Fruit fly (Drosophila melanogaster) whole organism, embryonic: Measurements from ENCODE around the gene CG7546.
A peak's percentile ranks its signal among the peaks of the same experiment; 100 is the strongest.

ENCODE experiments used
- Awh ChIP-seq: fragments of 200-800 bp; sonication (Bioruptor generic); IDR thresholded peaks from 2 replicates; pipeline ENCODE4, ENCODE4 v1.3.6; 2022; ENCODE audit warnings: missing biosample characterization, missing genetic modification characterization
- Blimp-1 ChIP-seq: fragments of 200-800 bp; sonication (Bioruptor generic); optimal IDR thresholded peaks from 3 replicates; lab custom pipeline; 2018; ENCODE audit warnings: missing biosample characterization, missing genetic modification characterization, mild to moderate bottlenecking, moderate library complexity, missing genetic modification reagents
- CG12155 ChIP-seq: fragments of 200-800 bp; sonication (Bioruptor generic); optimal IDR thresholded peaks from 3 replicates; lab custom pipeline; 2016; ENCODE audit warnings: missing biosample characterization, missing genetic modification characterization
- CG12744 ChIP-seq: fragments of 200-800 bp; sonication (Bioruptor generic); optimal IDR thresholded peaks from 2 replicates; lab custom pipeline; 2016; ENCODE audit warnings: missing biosample characterization, missing genetic modification characterization
- CG14014 ChIP-seq: fragments of 200-800 bp; sonication (Bioruptor generic); IDR thresholded peaks from 2 replicates; pipeline ENCODE4 v1.3.6; 2022; ENCODE audit warnings: missing biosample characterization, missing genetic modification characterization
- CG15479 ChIP-seq: fragments of 200-800 bp; sonication (Bioruptor generic); optimal IDR thresholded peaks from 3 replicates; lab custom pipeline; 2019; ENCODE audit warnings: missing biosample characterization, mild to moderate bottlenecking, missing genetic modification characterization, moderate library complexity
- CG15601 ChIP-seq: fragments of 200-800 bp; sonication (Bioruptor generic); optimal IDR thresholded peaks from 3 replicates; lab custom pipeline; 2019; ENCODE audit warnings: missing biosample characterization, mild to moderate bottlenecking, missing genetic modification characterization, moderate library complexity
- CG1647 ChIP-seq: fragments of 200-800 bp; sonication (Bioruptor generic); optimal IDR thresholded peaks from 3 replicates; lab custom pipeline; 2016; ENCODE audit warnings: missing biosample characterization, missing genetic modification characterization
- CG17361 ChIP-seq: fragments of 200-800 bp; sonication (Bioruptor generic); IDR thresholded peaks from 3 replicates; pipeline ENCODE4 v1.3.6; 2022; ENCODE audit warnings: missing biosample characterization, missing genetic modification characterization
- CG4328 ChIP-seq: fragments of 200-800 bp; sonication (Bioruptor generic); optimal IDR thresholded peaks from 3 replicates; lab custom pipeline; 2017; ENCODE audit warnings: missing biosample characterization, missing genetic modification reagents, missing genetic modification characterization
- CG6254 ChIP-seq: fragments of 200-800 bp; sonication (Bioruptor generic); optimal IDR thresholded peaks from 3 replicates; lab custom pipeline; 2017; ENCODE audit warnings: mild to moderate bottlenecking, missing biosample characterization, missing genetic modification reagents, missing genetic modification characterization
- CG7839 ChIP-seq: fragments of 200-800 bp; sonication (Bioruptor generic); optimal IDR thresholded peaks from 3 replicates; lab custom pipeline; 2018; ENCODE audit warnings: missing biosample characterization, mild to moderate bottlenecking, missing genetic modification characterization, moderate library complexity
- CTCF ChIP-seq: fragments of 200-800 bp; sonication (Bioruptor generic); optimal IDR thresholded peaks from 2 replicates; lab custom pipeline; 2017; ENCODE audit warnings: missing biosample characterization, mild to moderate bottlenecking, missing genetic modification characterization, moderate library complexity
- D19B ChIP-seq: fragments of 200-800 bp; sonication (Bioruptor generic); optimal IDR thresholded peaks from 2 replicates; lab custom pipeline; 2017; ENCODE audit warnings: missing biosample characterization, mild to moderate bottlenecking, missing genetic modification characterization
- E2f2 ChIP-seq: fragments of 200-800 bp; sonication (Bioruptor generic); IDR thresholded peaks from 2 replicates; pipeline ENCODE4 v1.3.6; 2022; ENCODE audit warnings: missing biosample characterization, missing genetic modification characterization
- Hr3 ChIP-seq: fragments of 200-800 bp; sonication (Bioruptor generic); optimal IDR thresholded peaks from 3 replicates; lab custom pipeline; 2016; ENCODE audit warnings: missing biosample characterization, missing genetic modification characterization
- Optix ChIP-seq: fragments of 200-800 bp; sonication (Bioruptor generic); IDR thresholded peaks from 3 replicates; pipeline ENCODE4 v1.3.6; 2022; ENCODE audit warnings: missing biosample characterization, missing genetic modification characterization
- Pdp1 ChIP-seq, 2 experiments: fragments of 200-800 bp; sonication (Bioruptor generic); optimal IDR thresholded peaks; 3 replicates each; lab custom pipeline; 2016; ENCODE audit warnings: missing biosample characterization in 2 of 2, missing genetic modification characterization in 2 of 2, mild to moderate bottlenecking in 1 of 2, moderate library complexity in 1 of 2
- btn ChIP-seq: fragments of 200-800 bp; sonication (Bioruptor generic); optimal IDR thresholded peaks from 2 replicates; lab custom pipeline; 2016; ENCODE audit warnings: missing biosample characterization, missing genetic modification characterization
- chm ChIP-seq: fragments of 200-800 bp; sonication (Bioruptor generic); IDR thresholded peaks from 2 replicates; pipeline ENCODE4 v1.3.6; 2022; ENCODE audit warnings: missing biosample characterization, missing genetic modification characterization
- dm ChIP-seq: fragments of 200-800 bp; sonication (Bioruptor generic); optimal IDR thresholded peaks from 3 replicates; lab custom pipeline; 2016; ENCODE audit warnings: missing biosample characterization, missing genetic modification characterization
- hth ChIP-seq: fragments of >200 bp; optimal IDR thresholded peaks from 2 replicates; lab custom pipeline; 2017; ENCODE audit warnings: inconsistent platforms
- kah ChIP-seq: fragments of 200-800 bp; sonication (Bioruptor generic); optimal IDR thresholded peaks from 2 replicates; lab custom pipeline; 2018; ENCODE audit warnings: missing biosample characterization, mild to moderate bottlenecking, missing genetic modification characterization
- oc ChIP-seq: fragments of 200-800 bp; sonication (Bioruptor generic); optimal IDR thresholded peaks from 2 replicates; lab custom pipeline; 2018; ENCODE audit warnings: missing biosample characterization, mild to moderate bottlenecking, missing genetic modification characterization, moderate library complexity
- sens ChIP-seq: fragments of 200-800 bp; sonication (Bioruptor generic); peaks from one replicate; lab custom pipeline; 2016; ENCODE audit warnings: missing biosample characterization, missing genetic modification characterization
- stwl ChIP-seq: fragments of 200-800 bp; sonication (Bioruptor generic); optimal IDR thresholded peaks from 3 replicates; lab custom pipeline; 2018; ENCODE audit warnings: missing biosample characterization, mild to moderate bottlenecking, missing genetic modification characterization, moderate library complexity

Gene CG7546

DNA sequence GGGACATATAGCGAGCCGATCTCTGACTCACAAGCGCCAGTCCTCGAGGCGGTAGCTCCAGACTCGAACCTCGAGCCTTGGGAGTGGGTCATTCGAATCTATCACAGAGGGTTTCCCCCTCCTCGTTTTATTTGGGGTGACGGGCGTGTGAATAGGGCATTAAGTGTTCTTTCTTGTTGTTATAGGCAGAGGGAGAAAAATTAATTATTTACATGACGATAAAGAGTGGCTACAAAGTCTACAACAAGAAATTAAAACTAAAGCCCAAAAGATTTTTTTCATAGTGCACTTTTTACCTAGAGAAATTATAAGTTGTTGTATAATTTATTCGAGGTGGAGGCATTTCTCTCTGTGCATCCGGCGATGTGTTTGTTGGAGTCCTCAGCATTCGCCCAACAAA lies 41.7 kb downstream of the CG7546 start:
- TF ChIP-seq sens (GFP tag; lab: Kevin White, UChicago) (peak; percentile 67), kah (GFP tag; lab: Kevin White, UChicago) (no peak)

dm6 chr3L:7553062-7553461 lies 42.3 kb downstream of the CG7546 start:
- TF ChIP-seq CG17361 (GFP tag; lab: Robert Waterston, UW) (no peak), hth (no peak), Blimp-1 (peak; percentile 53), stwl (tag; lab: Kevin White, UChicago) (no peak), CG15479 (GFP tag; lab: Kevin White, UChicago) (no peak), dm (GFP tag; lab: Kevin White, UChicago) (no peak), Pdp1 (GFP tag; optimal IDR thresholded peaks at IDR 0.05; lab: Kevin White, UChicago) (peak in 1 of 2 experiments; percentile 23), chm (GFP tag; lab: Robert Waterston, UW) (no peak), CG14014 (GFP tag; lab: Robert Waterston, UW) (no peak), CG15601 (no peak), CG6254 (no peak), Awh (GFP tag; lab: Robert Waterston, UW) (no peak), oc (tag; lab: Kevin White, UChicago) (peak; percentile 76)

- TF ChIP-seq CG7839 (tag; lab: Kevin White, UChicago) = no peak
- TF ChIP-seq E2f2 (GFP tag; lab: Robert Waterston, UW) = no peak
- TF ChIP-seq stwl (tag; lab: Kevin White, UChicago) = no peak
- TF ChIP-seq btn (GFP tag; lab: Kevin White, UChicago) = no peak
- no peak for TF ChIP-seq Optix
- TF ChIP-seq, all 482 proteins: peak for 0
These were observed 49.2 kb downstream of the CG7546 start, which contains the start of gene CG14837 for dm6 chr3L:7559937-7560336. Gene CG14837, minus strand, starts transcription at chr3L:7560037.

DNA sequence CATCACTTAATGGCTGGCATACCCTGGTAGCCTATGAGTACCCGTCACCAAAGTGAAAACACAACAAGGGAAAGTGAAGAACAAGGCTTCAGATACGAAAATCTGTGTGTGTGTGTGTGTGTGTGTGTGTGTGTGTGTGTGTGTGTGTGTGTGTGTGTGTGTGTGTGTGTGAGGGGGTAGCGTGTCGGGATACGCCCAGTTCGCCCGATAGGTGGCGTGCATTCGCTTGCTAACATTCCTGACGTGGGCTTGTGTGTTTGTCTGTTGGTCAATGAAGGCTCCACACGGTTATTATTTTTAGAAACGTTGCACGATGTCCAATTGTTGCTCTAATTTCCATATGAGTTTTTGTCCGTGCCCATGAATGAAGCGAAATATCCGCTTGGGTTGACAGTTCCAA lies 49.8 kb downstream of the CG7546 start:
- TF ChIP-seq CTCF (GFP tag; lab: Kevin White, UChicago) = peak; percentile 74
- no peak for TF ChIP-seq CG12744
- TF ChIP-seq CG12155 (GFP tag; lab: Kevin White, UChicago) = no peak
- no peak for TF ChIP-seq D19B (GFP tag; lab: Kevin White, UChicago)
- no peak for TF ChIP-seq Hr3 (GFP tag; lab: Kevin White, UChicago)
- TF ChIP-seq CG1647 (GFP tag; lab: Kevin White, UChicago) = no peak
- TF ChIP-seq, all 482 proteins: peak for 1

DNA sequence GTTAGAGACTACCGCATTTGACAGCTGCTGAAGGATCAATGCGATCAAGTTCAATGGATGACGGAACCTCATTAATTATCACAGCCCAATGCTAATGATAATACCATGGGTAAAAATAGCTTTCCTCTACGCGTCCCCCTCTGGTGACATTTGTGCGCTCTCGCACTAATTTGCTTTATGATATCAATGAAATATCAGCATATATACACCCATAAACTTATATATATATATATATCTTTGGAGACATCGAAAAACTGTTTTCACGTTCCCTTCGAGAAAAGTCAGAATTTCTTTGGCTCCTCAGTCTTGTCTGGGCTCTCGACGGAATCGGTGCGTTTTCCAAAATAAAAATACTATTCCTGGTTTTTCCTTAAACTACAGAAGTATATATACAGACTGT lies 51.5 kb downstream of the CG7546 start, which contains the start of gene frac:
TSS of gene frac (plus strand) at position 301 of the 400 bp plus-strand sequence.
- TF ChIP-seq kah (GFP tag; lab: Kevin White, UChicago) (no peak), CG4328 (GFP tag; lab: Kevin White, UChicago) (peak; percentile 2)
